Fruit fly (Drosophila melanogaster) whole organism, embryonic: ENCODE measurements around the gene Rpt6.

Experiments
- Adf1 ChIP-seq: fragments of 200-800 bp; sonication (Bioruptor generic); IDR thresholded peaks from 2 replicates; pipeline ENCODE4 v1.3.6; 2022; ENCODE audit warnings: missing biosample characterization, missing genetic modification characterization
- Aef1 ChIP-seq: fragments of 200-800 bp; sonication (Bioruptor generic); IDR thresholded peaks from 3 replicates; pipeline ENCODE4 v1.3.6; 2022; ENCODE audit warnings: missing biosample characterization, missing genetic modification characterization
- CG10209 ChIP-seq: fragments of 200-800 bp; sonication (Bioruptor generic); optimal IDR thresholded peaks from 3 replicates; lab custom pipeline; 2017; ENCODE audit warnings: missing biosample characterization, mild to moderate bottlenecking, missing genetic modification characterization, missing genetic modification reagents
- CG11085 ChIP-seq: fragments of 200-800 bp; sonication (Bioruptor generic); IDR thresholded peaks from 2 replicates; pipeline ENCODE4 v1.3.6; 2022; ENCODE audit warnings: missing biosample characterization, missing genetic modification characterization
- CG12219 ChIP-seq: fragments of 200-800 bp; sonication (Bioruptor generic); optimal IDR thresholded peaks from 3 replicates; lab custom pipeline; 2018; ENCODE audit warnings: missing biosample characterization, mild to moderate bottlenecking, missing genetic modification characterization
- CG1233 ChIP-seq: fragments of 200-800 bp; sonication (Bioruptor generic); optimal IDR thresholded peaks from 4 replicates; lab custom pipeline; 2018; ENCODE audit warnings: missing biosample characterization, mild to moderate bottlenecking, missing genetic modification characterization
- CG12391 ChIP-seq: fragments of 200-800 bp; sonication (Bioruptor generic); optimal IDR thresholded peaks from 3 replicates; lab custom pipeline; 2018; ENCODE audit warnings: missing biosample characterization, mild to moderate bottlenecking, missing genetic modification characterization, moderate library complexity
- CG13296 ChIP-seq: fragments of 200-800 bp; sonication (Bioruptor generic); optimal IDR thresholded peaks from 3 replicates; lab custom pipeline; 2018; ENCODE audit warnings: missing biosample characterization, mild to moderate bottlenecking, missing genetic modification characterization
- CG13775 ChIP-seq: fragments of 200-800 bp; sonication (Bioruptor generic); optimal IDR thresholded peaks from 3 replicates; lab custom pipeline; 2017; ENCODE audit warnings: missing biosample characterization, mild to moderate bottlenecking, missing genetic modification characterization
- CG14014 ChIP-seq: fragments of 200-800 bp; sonication (Bioruptor generic); IDR thresholded peaks from 2 replicates; pipeline ENCODE4 v1.3.6; 2022; ENCODE audit warnings: missing biosample characterization, missing genetic modification characterization
- CG15011 ChIP-seq: fragments of 200-800 bp; sonication (Bioruptor generic); optimal IDR thresholded peaks from 3 replicates; lab custom pipeline; 2018; ENCODE audit warnings: missing biosample characterization, mild to moderate bottlenecking, missing genetic modification characterization
- CG1529 ChIP-seq: fragments of 200-800 bp; sonication (Bioruptor generic); optimal IDR thresholded peaks from 3 replicates; lab custom pipeline; 2018; ENCODE audit warnings: missing biosample characterization, missing genetic modification characterization
- CG17186 ChIP-seq: fragments of 200-800 bp; sonication (Bioruptor generic); optimal IDR thresholded peaks from 3 replicates; lab custom pipeline; 2017; ENCODE audit warnings: missing biosample characterization, missing genetic modification reagents, missing genetic modification characterization
- CG17361 ChIP-seq: fragments of 200-800 bp; sonication (Bioruptor generic); IDR thresholded peaks from 3 replicates; pipeline ENCODE4 v1.3.6; 2022; ENCODE audit warnings: missing biosample characterization, missing genetic modification characterization
- CG2712 ChIP-seq: fragments of 200-800 bp; optimal IDR thresholded peaks from 3 replicates; lab custom pipeline; 2019; ENCODE audit warnings: missing biosample characterization, mild to moderate bottlenecking, missing genetic modification characterization, moderate library complexity
- CG34224 ChIP-seq: fragments of 200-800 bp; sonication (Bioruptor generic); IDR thresholded peaks from 3 replicates; pipeline ENCODE4 v1.3.6; 2022; ENCODE audit warnings: missing biosample characterization, missing genetic modification characterization; ENCODE audit not compliant: partially characterized antibody
- CG3995 ChIP-seq: fragments of 200-800 bp; sonication (Bioruptor generic); optimal IDR thresholded peaks from 3 replicates; lab custom pipeline; 2016; ENCODE audit warnings: missing biosample characterization, missing genetic modification characterization
- CG4707 ChIP-seq: fragments of 200-800 bp; sonication (Bioruptor generic); optimal IDR thresholded peaks from 2 replicates; lab custom pipeline; 2018; ENCODE audit warnings: missing biosample characterization, mild to moderate bottlenecking, missing genetic modification characterization, moderate library complexity
- CG6254 ChIP-seq: fragments of 200-800 bp; sonication (Bioruptor generic); optimal IDR thresholded peaks from 3 replicates; lab custom pipeline; 2017; ENCODE audit warnings: mild to moderate bottlenecking, missing biosample characterization, missing genetic modification reagents, missing genetic modification characterization
- CG6683 ChIP-seq: fragments of 200-800 bp; sonication (Bioruptor generic); optimal IDR thresholded peaks from 2 replicates; lab custom pipeline; 2017; ENCODE audit warnings: missing biosample characterization, mild to moderate bottlenecking, missing genetic modification characterization, missing genetic modification reagents
- CG8089 ChIP-seq: fragments of 200-800 bp; sonication (Bioruptor generic); optimal IDR thresholded peaks from 3 replicates; lab custom pipeline; 2016; ENCODE audit warnings: missing biosample characterization, missing genetic modification characterization
- Camta ChIP-seq: fragments of 200-800 bp; sonication (Bioruptor generic); optimal IDR thresholded peaks from 2 replicates; lab custom pipeline; 2016; ENCODE audit warnings: missing biosample characterization, missing genetic modification characterization
- E2f1 ChIP-seq: fragments of 200-800 bp; sonication (Bioruptor generic); IDR thresholded peaks from 2 replicates; pipeline ENCODE4 v1.3.6; 2022; ENCODE audit warnings: missing biosample characterization, missing genetic modification characterization
- Fer3 ChIP-seq: fragments of 200-800 bp; sonication (Bioruptor generic); optimal IDR thresholded peaks from 2 replicates; lab custom pipeline; 2018; ENCODE audit warnings: missing biosample characterization, mild to moderate bottlenecking, missing genetic modification characterization, moderate library complexity
- Gsc ChIP-seq: fragments of 200-800 bp; sonication (Bioruptor generic); IDR thresholded peaks from 2 replicates; pipeline ENCODE4 v1.3.6; 2022; ENCODE audit warnings: missing biosample characterization, missing genetic modification characterization
- Lim3 ChIP-seq: fragments of 200-800 bp; sonication (Bioruptor generic); IDR thresholded peaks from 2 replicates; pipeline ENCODE4 v1.3.6; 2022; ENCODE audit warnings: missing biosample characterization, missing genetic modification characterization
- Mad ChIP-seq: fragments of 200-800 bp; sonication (Bioruptor generic); optimal IDR thresholded peaks from 2 replicates; lab custom pipeline; 2016; ENCODE audit warnings: missing biosample characterization, missing genetic modification characterization
- Myb ChIP-seq: fragments of 200-800 bp; sonication (Bioruptor generic); optimal IDR thresholded peaks from 2 replicates; lab custom pipeline; 2016; ENCODE audit warnings: missing biosample characterization, missing genetic modification characterization
- Nf-YB ChIP-seq: fragments of 200-800 bp; sonication (Bioruptor generic); optimal IDR thresholded peaks from 3 replicates; lab custom pipeline; 2019; ENCODE audit warnings: missing biosample characterization, mild to moderate bottlenecking, missing genetic modification characterization, moderate library complexity
- Opbp ChIP-seq: fragments of 200-800 bp; sonication (Bioruptor generic); IDR thresholded peaks from 3 replicates; pipeline ENCODE4 v1.3.6; 2022; ENCODE audit warnings: missing biosample characterization, missing genetic modification characterization; ENCODE audit not compliant: partially characterized antibody
- bigmax ChIP-seq: fragments of 200-800 bp; sonication (Bioruptor generic); optimal IDR thresholded peaks from 2 replicates; lab custom pipeline; 2018; ENCODE audit warnings: missing biosample characterization, mild to moderate bottlenecking, missing genetic modification characterization
- cato ChIP-seq: fragments of 200-800 bp; sonication (Bioruptor generic); optimal IDR thresholded peaks from 2 replicates; lab custom pipeline; 2016; ENCODE audit warnings: missing biosample characterization, missing genetic modification characterization, borderline replicate concordance
- caup ChIP-seq: fragments of 200-800 bp; sonication (Bioruptor generic); optimal IDR thresholded peaks from 3 replicates; lab custom pipeline; 2017; ENCODE audit warnings: missing biosample characterization, mild to moderate bottlenecking, missing genetic modification characterization, moderate library complexity; ENCODE audit not compliant: severe bottlenecking
- chif ChIP-seq, 2 experiments: fragments of 200-800 bp; sonication (Bioruptor generic); optimal IDR thresholded peaks; 3 replicates each; lab custom pipeline; 2016; ENCODE audit warnings: missing biosample characterization in 2 of 2, missing genetic modification characterization in 2 of 2
- ci ChIP-seq: fragments of 200-800 bp; sonication (Bioruptor generic); IDR thresholded peaks from 3 replicates; pipeline ENCODE4 v1.3.6; 2022; ENCODE audit warnings: missing biosample characterization, missing genetic modification characterization
- exex ChIP-seq: fragments of 200-800 bp; sonication (Bioruptor generic); optimal IDR thresholded peaks from 4 replicates; lab custom pipeline; 2018; ENCODE audit warnings: missing biosample characterization, mild to moderate bottlenecking, missing genetic modification characterization, moderate library complexity
- eyg ChIP-seq: fragments of 200-800 bp; sonication (Bioruptor generic); optimal IDR thresholded peaks from 3 replicates; lab custom pipeline; 2016; ENCODE audit warnings: missing biosample characterization, missing genetic modification characterization
- luna ChIP-seq: fragments of 200-800 bp; sonication (Bioruptor generic); optimal IDR thresholded peaks from 2 replicates; lab custom pipeline; 2016; ENCODE audit warnings: missing biosample characterization, missing genetic modification characterization
- pros ChIP-seq: fragments of 200-800 bp; sonication (Bioruptor generic); optimal IDR thresholded peaks from 3 replicates; lab custom pipeline; 2019; ENCODE audit warnings: missing biosample characterization, mild to moderate bottlenecking, missing genetic modification characterization, moderate library complexity
- psq ChIP-seq: fragments of 200-800 bp; sonication (Bioruptor generic); optimal IDR thresholded peaks from 2 replicates; lab custom pipeline; 2017; ENCODE audit warnings: missing biosample characterization, missing genetic modification characterization
- run ChIP-seq: fragments of 200-800 bp; sonication (Bioruptor generic); optimal IDR thresholded peaks from 3 replicates; lab custom pipeline; 2018; ENCODE audit warnings: missing biosample characterization, mild to moderate bottlenecking, missing genetic modification characterization
- sisA ChIP-seq: fragments of 200-800 bp; sonication (Bioruptor generic); IDR thresholded peaks from 2 replicates; pipeline ENCODE4 v1.3.6; 2022; ENCODE audit warnings: missing biosample characterization, missing genetic modification characterization
- slbo ChIP-seq: fragments of 200-800 bp; sonication (Bioruptor generic); IDR thresholded peaks from 2 replicates; pipeline ENCODE4 v1.3.6; 2022; ENCODE audit warnings: missing biosample characterization, missing genetic modification characterization
- sr ChIP-seq: fragments of 200-800 bp; sonication (Bioruptor generic); IDR thresholded peaks from 3 replicates; pipeline ENCODE4 v1.3.6; 2022; ENCODE audit warnings: missing biosample characterization, missing genetic modification characterization
- tin ChIP-seq: fragments of 200-800 bp; sonication (Bioruptor generic); optimal IDR thresholded peaks from 3 replicates; lab custom pipeline; 2016; ENCODE audit warnings: missing biosample characterization, missing genetic modification characterization
- trh ChIP-seq: fragments of 200-800 bp; sonication (Bioruptor generic); optimal IDR thresholded peaks from 2 replicates; lab custom pipeline; 2016; ENCODE audit warnings: missing biosample characterization, missing genetic modification characterization
- ttk ChIP-seq: fragments of 200-800 bp; sonication (Bioruptor generic); IDR thresholded peaks from 2 replicates; pipeline ENCODE4 v2.1.2; 2022; ENCODE audit warnings: missing biosample characterization, missing genetic modification characterization
- vfl ChIP-seq: fragments of 200-800 bp; sonication (Bioruptor generic); optimal IDR thresholded peaks from 2 replicates; lab custom pipeline; 2016; ENCODE audit warnings: missing biosample characterization, missing genetic modification characterization
- wek ChIP-seq: fragments of 200-800 bp; sonication (Bioruptor generic); optimal IDR thresholded peaks from 3 replicates; lab custom pipeline; 2018; ENCODE audit warnings: missing biosample characterization, mild to moderate bottlenecking, missing genetic modification characterization, moderate library complexity
- zfh1 ChIP-seq: fragments of 200-800 bp; sonication (Bioruptor generic); IDR thresholded peaks from 3 replicates; pipeline ENCODE4 v1.3.6; 2022; ENCODE audit warnings: missing biosample characterization, missing genetic modification characterization

The Rpt6 gene

DNA sequence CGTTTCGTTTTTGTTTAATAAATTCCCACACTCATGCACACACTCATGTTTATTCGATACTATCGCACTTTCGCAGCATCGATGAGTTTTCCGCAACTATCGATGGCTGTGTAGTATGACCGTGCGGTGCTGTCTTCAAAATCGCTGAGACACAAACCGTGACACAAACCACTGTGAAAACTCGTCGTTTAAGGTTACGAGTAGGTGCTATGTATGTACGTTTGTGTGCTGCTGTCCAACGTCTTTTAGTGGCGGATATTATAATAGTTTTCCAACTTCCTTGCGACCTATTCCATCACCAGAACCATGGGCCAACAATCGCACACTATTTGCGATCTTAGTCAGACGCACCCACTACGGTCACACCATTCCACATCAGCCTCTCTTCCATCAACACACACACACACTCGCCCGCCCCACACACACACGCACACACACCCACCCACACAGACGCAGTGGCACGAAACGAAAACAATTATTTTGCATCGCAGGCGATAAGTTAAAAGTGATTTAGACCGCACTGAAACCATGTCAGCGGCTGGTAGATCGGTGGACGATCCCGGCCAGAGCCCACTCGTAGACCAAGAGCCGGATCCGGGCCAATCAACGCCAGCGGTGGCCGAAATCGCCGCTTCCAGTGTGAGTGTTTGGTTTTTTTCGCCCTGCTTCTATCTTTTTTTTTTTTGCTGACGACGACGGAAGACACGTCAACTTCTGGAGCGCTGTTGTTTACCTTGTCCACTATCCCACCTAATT, 8.3 kb downstream of the Rpt6 start, which contains the start of the genes Dd and CG1486 (continued):
- no peak for TF ChIP-seq Aef1 (GFP tag; lab: Robert Waterston, UW)
- TF ChIP-seq Camta (GFP tag; lab: Kevin White, UChicago): no peak
- no peak for TF ChIP-seq CG4707
- no peak for TF ChIP-seq caup (GFP tag; lab: Kevin White, UChicago)
- no peak for TF ChIP-seq pros (GFP tag; lab: Kevin White, UChicago)
- TF ChIP-seq Myb: peak; percentile 23
- TF ChIP-seq ttk (GFP tag; lab: Robert Waterston, UW): no peak
- TF ChIP-seq CG14014 (GFP tag; lab: Robert Waterston, UW): no peak
- no peak for TF ChIP-seq run
- no peak for TF ChIP-seq CG1233 (GFP tag; lab: Kevin White, UChicago)
- TF ChIP-seq sisA (GFP tag; lab: Robert Waterston, UW): no peak
- TF ChIP-seq CG34224 (GFP tag; lab: Robert Waterston, UW): peak; percentile 74
- no peak for TF ChIP-seq CG1529
- TF ChIP-seq vfl (GFP tag; lab: Kevin White, UChicago): no peak
- peak; percentile 76 for TF ChIP-seq CG3995 (GFP tag; lab: Kevin White, UChicago)
- TF ChIP-seq Adf1 (GFP tag; lab: Robert Waterston, UW): no peak
- peak; percentile 92 for TF ChIP-seq CG17186 (GFP tag; lab: Kevin White, UChicago)
- TF ChIP-seq zfh1 (GFP tag; lab: Robert Waterston, UW): no peak
- no peak for TF ChIP-seq chif (GFP tag; optimal IDR thresholded peaks at IDR 0.05; lab: Kevin White, UChicago)
- TF ChIP-seq CG6254 (GFP tag; lab: Kevin White, UChicago): no peak
- no peak for TF ChIP-seq Nf-YB (GFP tag; lab: Kevin White, UChicago)
- TF ChIP-seq tin (GFP tag; lab: Kevin White, UChicago): no peak
- TF ChIP-seq sr (GFP tag; lab: Robert Waterston, UW): no peak
- TF ChIP-seq ci (GFP tag; lab: Robert Waterston, UW): no peak; the same call in 2 of the 3 replicates
- TF ChIP-seq CG11085 (GFP tag; lab: Robert Waterston, UW): no peak
- TF ChIP-seq eyg: no peak
- TF ChIP-seq trh (GFP tag; lab: Kevin White, UChicago): no peak
- peak; percentile 66 for TF ChIP-seq bigmax (GFP tag; lab: Kevin White, UChicago)
- no peak for TF ChIP-seq CG8089 (GFP tag; lab: Kevin White, UChicago)
- no peak for TF ChIP-seq CG13775 (GFP tag; lab: Kevin White, UChicago)
- TF ChIP-seq Fer3: no peak
- TF ChIP-seq E2f1 (GFP tag; lab: Robert Waterston, UW): no peak
- no peak for TF ChIP-seq cato (GFP tag; lab: Kevin White, UChicago)
- TF ChIP-seq CG17361 (GFP tag; lab: Robert Waterston, UW): no peak
- TF ChIP-seq Mad (GFP tag; lab: Kevin White, UChicago): no peak
- peak; percentile 32 for TF ChIP-seq CG2712 (tag; lab: Kevin White, UChicago)
- no peak for TF ChIP-seq Gsc (GFP tag; lab: Robert Waterston, UW)
- TF ChIP-seq CG13296 (GFP tag; lab: Kevin White, UChicago): no peak
- no peak for TF ChIP-seq wek (GFP tag; lab: Kevin White, UChicago)
- TF ChIP-seq slbo: peak; percentile 7; the same call in 1 of the 2 replicates
- TF ChIP-seq CG15011 (GFP tag; lab: Kevin White, UChicago): no peak
- TF ChIP-seq exex: no peak
- no peak for TF ChIP-seq Lim3 (GFP tag; lab: Robert Waterston, UW)
- no peak for TF ChIP-seq luna (GFP tag; lab: Kevin White, UChicago)
- TF ChIP-seq psq (GFP tag; lab: Kevin White, UChicago): no peak
- peak; percentile 84 for TF ChIP-seq Opbp (GFP tag; lab: Robert Waterston, UW)
- TF ChIP-seq CG6683 (GFP tag; lab: Kevin White, UChicago): no peak
- no peak for TF ChIP-seq CG12219 (GFP tag; lab: Kevin White, UChicago)
- TF ChIP-seq CG12391 (tag; lab: Kevin White, UChicago): peak; percentile 24
- no peak for TF ChIP-seq CG10209 (GFP tag; lab: Kevin White, UChicago)
